Fruit fly (Drosophila melanogaster): ENCODE measurements around the gene Iris.

Gene Iris

dm6 chr2L:1157679-1158518, 24.0 kb upstream of the Iris start, which contains the start of gene capt (continued):
- no peak for TF ChIP-seq CG32264 (GFP tag; optimal IDR thresholded peaks at IDR 0.05)
- peak in 1 of 2 experiments; percentile 22 for TF ChIP-seq foxo (GFP tag; optimal IDR thresholded peaks at IDR 0.05)
- TF ChIP-seq Abd-B (GFP tag; optimal IDR thresholded peaks at IDR 0.05): no peak
- TF ChIP-seq rgr (GFP tag; optimal IDR thresholded peaks at IDR 0.05): peak; percentile 21
- TF ChIP-seq GATAd (GFP tag; optimal IDR thresholded peaks at IDR 0.05): no peak
- TF ChIP-seq HLH106 (tag; optimal IDR thresholded peaks at IDR 0.05): peak; percentile 55
- TF ChIP-seq woc (GFP tag; optimal IDR thresholded peaks at IDR 0.05): peak; percentile 60
- no peak for TF ChIP-seq sage (GFP tag; optimal IDR thresholded peaks at IDR 0.05)

- TF ChIP-seq psq (GFP tag; optimal IDR thresholded peaks at IDR 0.05) (no peak), Hnf4 (GFP tag; optimal IDR thresholded peaks at IDR 0.05) (no peak), fru (GFP tag; optimal IDR thresholded peaks at IDR 0.05) (peak; percentile 20), CG32264 (GFP tag; optimal IDR thresholded peaks at IDR 0.05) (no peak), woc (GFP tag; optimal IDR thresholded peaks at IDR 0.05) (no peak), Jra (GFP tag; optimal IDR thresholded peaks at IDR 0.05) (no peak)
These were observed 23.4 kb upstream of the Iris start for dm6 chr2L:1157357-1157678.

dm6 chr2L:1156592-1157249, 22.8 kb upstream of the Iris start:
- TF ChIP-seq Sp1 (GFP tag; optimal IDR thresholded peaks at IDR 0.05) (no peak), ey (GFP tag; optimal IDR thresholded peaks at IDR 0.05) (no peak), dl (GFP tag; optimal IDR thresholded peaks at IDR 0.05; ENCODE audit: insufficient read depth in 1 of 2, partially characterized antibody in 2 of 2) (no peak), h (GFP tag; optimal IDR thresholded peaks at IDR 0.05) (no peak), Hnf4 (GFP tag; optimal IDR thresholded peaks at IDR 0.05) (no peak), dmrt93B (GFP tag; optimal IDR thresholded peaks at IDR 0.05) (no peak), Hr83 (GFP tag; optimal IDR thresholded peaks at IDR 0.05; ENCODE audit: poor library complexity, severe bottlenecking) (no peak), foxo (GFP tag; optimal IDR thresholded peaks at IDR 0.05) (no peak), CG32264 (GFP tag; optimal IDR thresholded peaks at IDR 0.05) (no peak), sage (GFP tag; optimal IDR thresholded peaks at IDR 0.05) (no peak), tai (GFP tag; optimal IDR thresholded peaks at IDR 0.05) (no peak), dsf (GFP tag; optimal IDR thresholded peaks at IDR 0.05; ENCODE audit: borderline replicate concordance) (no peak), Hr78 (GFP tag; optimal IDR thresholded peaks at IDR 0.05) (no peak), woc (GFP tag; optimal IDR thresholded peaks at IDR 0.05) (no peak), Myc (optimal IDR thresholded peaks at IDR 0.05) (no peak), HLH106 (tag; optimal IDR thresholded peaks at IDR 0.05) (no peak), CrebA (GFP tag; optimal IDR thresholded peaks at IDR 0.05; ENCODE audit: borderline replicate concordance) (no peak)

- TF ChIP-seq Abd-B (GFP tag; optimal IDR thresholded peaks at IDR 0.05) (no peak), Dfd (GFP tag; optimal IDR thresholded peaks at IDR 0.05) (peak; percentile 99), fru (GFP tag; optimal IDR thresholded peaks at IDR 0.05) (no peak), CG9705 (GFP tag; optimal IDR thresholded peaks at IDR 0.05) (no peak), tai (GFP tag; optimal IDR thresholded peaks at IDR 0.05) (no peak)
These were observed 18.8 kb upstream of the Iris start for dm6 chr2L:1152693-1153092.

dm6 chr2L:1150554-1150953, 16.7 kb upstream of the Iris start, which contains the start of the genes Tfb4 and Vps29:
TSS of gene Tfb4 (minus strand) at chr2L:1150677.
TSS of gene Vps29 (plus strand) at chr2L:1150766.
- no peak for TF ChIP-seq N (GFP tag; optimal IDR thresholded peaks at IDR 0.05)
- no peak for TF ChIP-seq Dfd (GFP tag; optimal IDR thresholded peaks at IDR 0.05)
- TF ChIP-seq Sp1 (GFP tag; optimal IDR thresholded peaks at IDR 0.05): no peak
- no peak for TF ChIP-seq pan (optimal IDR thresholded peaks at IDR 0.05)
- peak; percentile 7 for TF ChIP-seq sv (GFP tag; optimal IDR thresholded peaks at IDR 0.05)
- TF ChIP-seq CrebA (GFP tag; optimal IDR thresholded peaks at IDR 0.05; ENCODE audit: borderline replicate concordance): no peak
- TF ChIP-seq jim (GFP tag; optimal IDR thresholded peaks at IDR 0.05): no peak
- TF ChIP-seq CG32264 (GFP tag; optimal IDR thresholded peaks at IDR 0.05): peak; percentile 1
- no peak for TF ChIP-seq Myc (optimal IDR thresholded peaks at IDR 0.05)
- peak; percentile 74 for TF ChIP-seq br (GFP tag; optimal IDR thresholded peaks at IDR 0.05)
- TF ChIP-seq Jra (GFP tag; optimal IDR thresholded peaks at IDR 0.05): no peak
- TF ChIP-seq OdsH (GFP tag; optimal IDR thresholded peaks at IDR 0.05): peak; percentile 61
- no peak for TF ChIP-seq Dif (GFP tag; optimal IDR thresholded peaks at IDR 0.05; ENCODE audit: partially characterized antibody)
- TF ChIP-seq Vsx2 (GFP tag; optimal IDR thresholded peaks at IDR 0.05; ENCODE audit: partially characterized antibody): no peak
- peak; percentile 97 for TF ChIP-seq Hr83 (GFP tag; optimal IDR thresholded peaks at IDR 0.05; ENCODE audit: poor library complexity, severe bottlenecking)
- no peak for TF ChIP-seq usp (GFP tag; optimal IDR thresholded peaks at IDR 0.05)
- TF ChIP-seq Hr78 (GFP tag; optimal IDR thresholded peaks at IDR 0.05): no peak
- no peak for TF ChIP-seq dmrt93B (GFP tag; optimal IDR thresholded peaks at IDR 0.05)
- TF ChIP-seq CG9705 (GFP tag; optimal IDR thresholded peaks at IDR 0.05): no peak
- peak; percentile 67 for TF ChIP-seq ey (GFP tag; optimal IDR thresholded peaks at IDR 0.05)
- TF ChIP-seq brk (GFP tag; optimal IDR thresholded peaks at IDR 0.05): no peak
- TF ChIP-seq h (GFP tag; optimal IDR thresholded peaks at IDR 0.05): peak; percentile 77
- no peak for TF ChIP-seq dsf (GFP tag; optimal IDR thresholded peaks at IDR 0.05; ENCODE audit: borderline replicate concordance)
- peak in 1 of 2 experiments; percentile 83 for TF ChIP-seq foxo (GFP tag; optimal IDR thresholded peaks at IDR 0.05)
- no peak for TF ChIP-seq fru (GFP tag; optimal IDR thresholded peaks at IDR 0.05)
- TF ChIP-seq psq (GFP tag; optimal IDR thresholded peaks at IDR 0.05): peak; percentile 43
- TF ChIP-seq sage (GFP tag; optimal IDR thresholded peaks at IDR 0.05): no peak
- no peak for TF ChIP-seq Mio (GFP tag; optimal IDR thresholded peaks at IDR 0.05)
- TF ChIP-seq rgr (GFP tag; optimal IDR thresholded peaks at IDR 0.05): no peak
- TF ChIP-seq Hnf4 (GFP tag; optimal IDR thresholded peaks at IDR 0.05): no peak
- TF ChIP-seq Abd-B (GFP tag; optimal IDR thresholded peaks at IDR 0.05): no peak
